Worm (Caenorhabditis elegans) whole organism, late embryonic: ENCODE data around the gene Y5H2A.1.

Source experiments
- ama-1 ChIP-seq: fragments of 150-350 bp; optimal IDR thresholded peaks from 2 replicates; lab custom pipeline; 2014
- tbx-2 ChIP-seq: sonication (generic microtip); optimal IDR thresholded peaks from 2 replicates; lab custom pipeline; 2016; ENCODE audit warnings: missing genetic modification characterization, missing compliant biosample characterization
- ztf-16 ChIP-seq: sonication (generic microtip); optimal IDR thresholded peaks from 2 replicates; lab custom pipeline; 2017; ENCODE audit warnings: missing genetic modification characterization, missing compliant biosample characterization

DNA sequence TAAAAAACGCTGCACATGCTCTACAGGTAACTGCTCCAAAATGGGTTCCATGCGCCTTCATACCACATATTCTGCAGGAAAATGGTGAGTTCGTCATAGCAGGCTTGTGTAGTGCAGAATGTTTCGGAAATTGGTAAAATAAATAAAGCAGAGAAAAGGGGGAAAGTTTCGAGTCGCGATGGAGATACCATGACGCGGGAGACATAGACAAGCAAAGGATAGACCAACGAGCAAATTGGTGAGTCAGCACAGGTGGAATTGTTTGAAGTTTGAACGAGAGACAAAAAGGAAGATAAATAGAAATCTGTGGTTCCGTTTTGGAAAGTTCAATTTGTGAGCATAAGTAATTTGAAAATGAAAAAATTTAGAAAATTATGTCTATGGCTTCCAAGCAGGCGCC lies 18.7 kb upstream of the Y5H2A.1 start, which contains the start of gene nhr-225:
- no peak for TF ChIP-seq ama-1 (lab: Kevin White, UChicago)
- TF ChIP-seq tbx-2, result no peak
- TF ChIP-seq ztf-16 (tag; lab: Kevin White, UChicago), result no peak
